Fruit fly (Drosophila melanogaster) whole organism, pupa: ENCODE results near the gene CG6511.

Experiments used
- CG10348 ChIP-seq: fragments of 200-800 bp; sonication (Bioruptor generic); IDR thresholded peaks from 2 replicates; pipeline ENCODE4 v1.3.6; 2022; ENCODE audit warnings: missing biosample characterization, missing genetic modification characterization
- CG12605 ChIP-seq: fragments of 200-800 bp; sonication (Bioruptor generic); IDR thresholded peaks from 2 replicates; pipeline ENCODE4 v1.3.6; 2022; ENCODE audit warnings: missing biosample characterization, missing genetic modification characterization
- CG13204 ChIP-seq: fragments of 200-800 bp; sonication (Bioruptor generic); optimal IDR thresholded peaks from 2 replicates; lab custom pipeline; 2018; ENCODE audit warnings: missing biosample characterization, mild to moderate bottlenecking, missing genetic modification characterization, moderate library complexity
- CG14655 ChIP-seq: fragments of 200-800 bp; sonication (Bioruptor generic); optimal IDR thresholded peaks from 3 replicates; lab custom pipeline; 2017; ENCODE audit warnings: mild to moderate bottlenecking, missing biosample characterization, missing genetic modification reagents, missing genetic modification characterization
- CG15710 ChIP-seq: fragments of 200-800 bp; sonication (Bioruptor generic); optimal IDR thresholded peaks from 2 replicates; lab custom pipeline; 2018; ENCODE audit warnings: missing biosample characterization, mild to moderate bottlenecking, missing genetic modification characterization, moderate library complexity
- CG17806 ChIP-seq: fragments of 200-800 bp; sonication (Bioruptor generic); optimal IDR thresholded peaks from 2 replicates; lab custom pipeline; 2018; ENCODE audit warnings: missing biosample characterization, mild to moderate bottlenecking, missing genetic modification characterization, moderate library complexity
- CG32121 ChIP-seq: fragments of 200-800 bp; sonication (Bioruptor generic); IDR thresholded peaks from 2 replicates; pipeline ENCODE4 v1.3.6; 2022; ENCODE audit warnings: missing biosample characterization, missing genetic modification characterization
- CG34367 ChIP-seq: fragments of 200-800 bp; sonication (Bioruptor generic); optimal IDR thresholded peaks from 2 replicates; lab custom pipeline; 2018; ENCODE audit warnings: missing biosample characterization, mild to moderate bottlenecking, missing genetic modification characterization
- CG4496 ChIP-seq: fragments of 200-800 bp; sonication (Bioruptor generic); IDR thresholded peaks from 3 replicates; pipeline ENCODE4 v1.3.6; 2022; ENCODE audit warnings: missing biosample characterization, missing genetic modification characterization
- CG8159 ChIP-seq: fragments of 200-800 bp; sonication (Bioruptor generic); optimal IDR thresholded peaks from 3 replicates; lab custom pipeline; 2018; ENCODE audit warnings: missing biosample characterization, mild to moderate bottlenecking, missing genetic modification characterization, moderate library complexity
- CG8301 ChIP-seq: fragments of 200-800 bp; sonication (Bioruptor generic); optimal IDR thresholded peaks from 2 replicates; lab custom pipeline; 2018; ENCODE audit warnings: missing biosample characterization, mild to moderate bottlenecking, missing genetic modification characterization
- CG9948 ChIP-seq: fragments of 200-800 bp; sonication (Bioruptor generic); optimal IDR thresholded peaks from 2 replicates; lab custom pipeline; 2018; ENCODE audit warnings: missing biosample characterization, mild to moderate bottlenecking, missing genetic modification characterization, moderate library complexity
- D1 ChIP-seq: fragments of 200-800 bp; sonication (Bioruptor generic); optimal IDR thresholded peaks from 2 replicates; lab custom pipeline; 2018; ENCODE audit warnings: missing biosample characterization, mild to moderate bottlenecking, missing genetic modification characterization, moderate library complexity
- EcR ChIP-seq: fragments of 200-800 bp; sonication (Bioruptor generic); optimal IDR thresholded peaks from 3 replicates; lab custom pipeline; 2019; ENCODE audit warnings: missing biosample characterization, missing genetic modification characterization, mild to moderate bottlenecking, moderate library complexity, missing genetic modification reagents
- Ets98B ChIP-seq: fragments of 200-800 bp; sonication (Bioruptor generic); IDR thresholded peaks from 2 replicates; pipeline ENCODE4 v1.3.6; 2022; ENCODE audit warnings: missing biosample characterization, missing genetic modification characterization
- Pif1A ChIP-seq: fragments of 200-800 bp; sonication (Bioruptor generic); optimal IDR thresholded peaks from 3 replicates; lab custom pipeline; 2016; ENCODE audit warnings: missing biosample characterization, missing genetic modification characterization
- Pif1B ChIP-seq: fragments of 200-800 bp; sonication (Bioruptor generic); optimal IDR thresholded peaks from 3 replicates; lab custom pipeline; 2016; ENCODE audit warnings: missing biosample characterization, missing genetic modification characterization
- Snoo ChIP-seq: fragments of 200-800 bp; sonication (Bioruptor generic); optimal IDR thresholded peaks from 3 replicates; lab custom pipeline; 2017; ENCODE audit warnings: missing biosample characterization, mild to moderate bottlenecking, missing genetic modification characterization, inconsistent platforms
- fd96Ca ChIP-seq: fragments of 200-800 bp; sonication (Bioruptor generic); IDR thresholded peaks from 3 replicates; pipeline ENCODE4 v1.3.6; 2022; ENCODE audit warnings: missing biosample characterization, missing genetic modification characterization
- gl ChIP-seq: fragments of 200-800 bp; sonication (Bioruptor generic); optimal IDR thresholded peaks from 2 replicates; lab custom pipeline; 2018; ENCODE audit warnings: missing biosample characterization, mild to moderate bottlenecking, missing genetic modification characterization
- rn ChIP-seq: fragments of 200-800 bp; sonication (Bioruptor generic); IDR thresholded peaks from 2 replicates; pipeline ENCODE4 v1.3.6; 2022; ENCODE audit warnings: missing biosample characterization, missing genetic modification characterization

The CG6511 gene

DNA sequence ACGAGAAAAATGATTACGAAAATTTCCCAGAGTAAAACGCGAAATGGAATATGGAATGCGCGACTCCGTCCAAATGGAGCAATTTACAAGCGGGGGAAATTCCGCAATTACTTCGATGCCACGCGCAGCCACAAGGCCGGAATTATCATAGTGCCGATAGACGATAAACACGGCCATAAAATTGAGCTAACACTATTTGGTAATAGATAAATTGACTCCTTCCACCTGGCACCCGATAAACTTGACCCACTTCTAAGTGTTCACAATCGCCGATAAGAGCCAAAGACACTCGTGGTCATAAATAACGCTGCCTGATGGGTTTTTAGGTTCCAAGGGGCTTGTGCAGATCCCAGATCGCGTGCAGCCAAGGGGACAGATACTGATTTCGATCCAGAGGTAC, 14.0 kb upstream of the CG6511 start:
- no peak for TF ChIP-seq CG13204 (GFP tag; lab: Kevin White, UChicago)

DNA sequence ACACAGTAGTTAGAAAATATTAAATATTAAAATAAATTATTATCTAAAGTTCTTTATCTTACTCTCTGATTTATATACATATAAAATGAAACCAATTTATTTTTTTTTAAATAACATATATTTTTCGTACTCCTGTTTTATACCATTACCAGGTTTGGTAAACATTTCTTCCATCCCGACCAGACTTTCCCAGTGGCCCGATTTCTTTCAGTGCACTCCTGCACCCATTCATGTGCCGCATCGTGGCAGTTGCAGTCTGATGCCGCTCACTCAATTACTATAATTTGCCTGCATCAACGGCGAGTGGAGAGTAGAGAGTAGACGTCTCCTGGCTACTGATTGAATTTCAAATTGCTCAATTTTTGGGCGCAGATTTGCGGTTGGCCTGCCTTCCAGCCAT, 13.3 kb upstream of the CG6511 start:
- TF ChIP-seq rn (GFP tag; lab: Robert Waterston, UW) (no peak), Snoo (tag; lab: Kevin White, UChicago) (peak; percentile 15), Pif1B (GFP tag; lab: Kevin White, UChicago) (peak; percentile 4), fd96Ca (GFP tag; lab: Robert Waterston, UW) (0 out of 3 replicates have a peak, but pooled peaks have one; percentile 36), CG8301 (tag; lab: Kevin White, UChicago) (no peak), CG14655 (GFP tag; lab: Kevin White, UChicago) (peak; percentile 13), CG17806 (tag; lab: Kevin White, UChicago) (peak; percentile 20), EcR (no peak), CG10348 (GFP tag; lab: Robert Waterston, UW) (no peak), CG9948 (peak; percentile 16), CG34367 (tag; lab: Kevin White, UChicago) (no peak), CG13204 (GFP tag; lab: Kevin White, UChicago) (no peak), D1 (tag; lab: Kevin White, UChicago) (no peak), CG4496 (GFP tag; lab: Robert Waterston, UW) (no peak), Pif1A (no peak), Ets98B (GFP tag; lab: Robert Waterston, UW) (no peak), CG15710 (tag; lab: Kevin White, UChicago) (peak; percentile 29), CG32121 (GFP tag; lab: Robert Waterston, UW) (no peak), CG8159 (peak; percentile 18), gl (tag; lab: Kevin White, UChicago) (no peak), CG12605 (GFP tag; lab: Robert Waterston, UW) (no peak)

DNA sequence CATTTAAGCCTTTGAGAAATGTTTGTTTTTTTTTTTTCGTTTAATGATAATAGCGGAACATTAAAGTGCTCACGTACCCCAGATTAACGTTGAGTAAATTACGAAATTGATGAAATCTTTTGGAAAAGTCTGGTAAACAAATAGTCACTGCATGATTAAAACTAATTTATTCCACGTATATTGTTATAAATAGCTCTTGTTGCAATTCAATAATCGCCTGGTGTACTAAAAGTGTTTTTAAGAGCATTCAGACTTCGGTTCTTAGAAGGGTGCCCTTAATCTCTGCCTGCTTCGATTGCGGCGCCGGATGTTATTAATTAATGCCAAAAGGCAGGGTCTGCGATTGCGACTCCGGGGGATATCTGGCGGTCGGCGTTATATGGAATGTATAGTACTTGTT, 12.3 kb upstream of the CG6511 start:
- TF ChIP-seq CG34367 (tag; lab: Kevin White, UChicago) (no peak), Snoo (tag; lab: Kevin White, UChicago) (no peak), CG8301 (tag; lab: Kevin White, UChicago) (no peak), CG4496 (GFP tag; lab: Robert Waterston, UW) (no peak), fd96Ca (GFP tag; lab: Robert Waterston, UW) (no peak), CG32121 (GFP tag; lab: Robert Waterston, UW) (no peak), D1 (tag; lab: Kevin White, UChicago) (no peak), rn (GFP tag; lab: Robert Waterston, UW) (no peak), CG10348 (GFP tag; lab: Robert Waterston, UW) (no peak), CG14655 (GFP tag; lab: Kevin White, UChicago) (no peak), EcR (no peak), gl (tag; lab: Kevin White, UChicago) (no peak), Pif1A (no peak), Ets98B (GFP tag; lab: Robert Waterston, UW) (no peak), CG13204 (GFP tag; lab: Kevin White, UChicago) (no peak), CG8159 (no peak), CG12605 (GFP tag; lab: Robert Waterston, UW) (no peak), CG9948 (no peak), CG15710 (tag; lab: Kevin White, UChicago) (no peak)
- TF ChIP-seq, all 21 proteins: peak for 0

DNA sequence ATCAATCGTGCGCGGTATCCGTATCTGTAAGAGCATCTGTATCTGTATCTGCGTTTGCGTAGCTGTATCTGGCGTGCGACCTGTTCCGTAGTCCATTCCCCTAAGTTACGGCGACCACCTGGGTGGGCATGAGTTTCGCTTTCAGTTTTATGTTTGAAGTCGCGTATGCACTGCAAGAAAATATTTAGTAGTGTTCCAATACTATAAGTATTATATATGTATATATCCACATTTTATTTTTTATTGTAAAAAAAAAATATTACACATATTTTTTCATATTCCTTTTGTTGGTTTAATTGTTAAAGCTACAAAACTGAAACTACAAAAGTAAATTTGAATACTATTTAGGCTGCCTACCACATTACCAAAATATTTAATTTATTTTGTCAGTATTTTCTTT, 8.2 kb upstream of the CG6511 start:
- TF ChIP-seq CG13204 (GFP tag; lab: Kevin White, UChicago) = no peak
- TF ChIP-seq CG4496 (GFP tag; lab: Robert Waterston, UW) = no peak
- peak; percentile 8 for TF ChIP-seq CG34367 (tag; lab: Kevin White, UChicago)
- TF ChIP-seq Snoo (tag; lab: Kevin White, UChicago) = no peak
- no peak for TF ChIP-seq EcR
- peak; percentile 11 for TF ChIP-seq CG14655 (GFP tag; lab: Kevin White, UChicago)
- TF ChIP-seq Pif1B (GFP tag; lab: Kevin White, UChicago) = no peak
- no peak for TF ChIP-seq D1 (tag; lab: Kevin White, UChicago)
- TF ChIP-seq Ets98B (GFP tag; lab: Robert Waterston, UW) = no peak
- no peak for TF ChIP-seq fd96Ca (GFP tag; lab: Robert Waterston, UW)
- peak; percentile 55 for TF ChIP-seq CG15710 (tag; lab: Kevin White, UChicago)
- TF ChIP-seq Pif1A = no peak
- TF ChIP-seq CG32121 (GFP tag; lab: Robert Waterston, UW) = no peak
- peak; percentile 28 for TF ChIP-seq CG17806 (tag; lab: Kevin White, UChicago)
- TF ChIP-seq CG8301 (tag; lab: Kevin White, UChicago) = no peak
- TF ChIP-seq CG12605 (GFP tag; lab: Robert Waterston, UW) = no peak
- no peak for TF ChIP-seq rn (GFP tag; lab: Robert Waterston, UW)
- no peak for TF ChIP-seq gl (tag; lab: Kevin White, UChicago)
- peak; percentile 29 for TF ChIP-seq CG9948
- no peak for TF ChIP-seq CG10348 (GFP tag; lab: Robert Waterston, UW)
- TF ChIP-seq CG8159 = peak; percentile 56

DNA sequence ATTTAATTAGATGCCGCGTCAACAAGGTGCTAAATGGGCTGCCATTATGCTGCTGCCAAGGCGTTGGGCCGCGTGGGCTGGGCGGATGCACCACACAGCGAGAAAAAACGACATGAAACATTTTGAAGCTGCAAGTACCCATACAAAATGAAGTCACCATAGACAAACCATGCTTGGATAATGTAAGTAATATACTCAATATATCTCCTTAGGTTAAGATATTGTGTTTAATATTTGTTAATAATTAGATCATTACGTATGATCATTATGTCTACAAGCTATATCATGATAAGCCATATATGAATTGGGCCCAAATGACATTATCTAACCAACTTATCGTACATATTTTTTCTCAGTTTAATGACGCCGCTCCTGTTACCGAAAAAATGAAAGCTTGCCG, 5.1 kb upstream of the CG6511 start:
- TF ChIP-seq CG32121 (GFP tag; lab: Robert Waterston, UW) (no peak), CG9948 (peak; percentile 32), Pif1B (GFP tag; lab: Kevin White, UChicago) (no peak), Snoo (tag; lab: Kevin White, UChicago) (peak; percentile 1), D1 (tag; lab: Kevin White, UChicago) (no peak), EcR (no peak), CG8159 (peak; percentile 46), gl (tag; lab: Kevin White, UChicago) (no peak), CG4496 (GFP tag; lab: Robert Waterston, UW) (no peak), Pif1A (peak; percentile 31), CG17806 (tag; lab: Kevin White, UChicago) (peak; percentile 33), rn (GFP tag; lab: Robert Waterston, UW) (no peak), CG12605 (GFP tag; lab: Robert Waterston, UW) (no peak), CG15710 (tag; lab: Kevin White, UChicago) (peak; percentile 19), fd96Ca (GFP tag; lab: Robert Waterston, UW) (no peak), Ets98B (GFP tag; lab: Robert Waterston, UW) (no peak), CG14655 (GFP tag; lab: Kevin White, UChicago) (peak; percentile 54), CG34367 (tag; lab: Kevin White, UChicago) (peak; percentile 4), CG8301 (tag; lab: Kevin White, UChicago) (peak; percentile 17), CG13204 (GFP tag; lab: Kevin White, UChicago) (no peak), CG10348 (GFP tag; lab: Robert Waterston, UW) (no peak)
